Fruit fly (Drosophila melanogaster) whole organism, adult: Measurements from ENCODE around the gene CG7126.

Experiments
- CG11617 ChIP-seq: fragments of 200-800 bp; sonication (Bioruptor generic); optimal IDR thresholded peaks from 2 replicates; lab custom pipeline; 2017; ENCODE audit warnings: mild to moderate bottlenecking, missing biosample characterization, missing genetic modification reagents, missing genetic modification characterization
- CG12768 ChIP-seq: fragments of 200-800 bp; sonication (Bioruptor generic); optimal IDR thresholded peaks from 2 replicates; lab custom pipeline; 2017; ENCODE audit warnings: missing biosample characterization, missing genetic modification characterization, mild to moderate bottlenecking, moderate library complexity, missing genetic modification reagents
- CG7045 ChIP-seq: fragments of 200-800 bp; sonication (Bioruptor generic); optimal IDR thresholded peaks from 2 replicates; lab custom pipeline; 2017; ENCODE audit warnings: missing biosample characterization, mild to moderate bottlenecking, missing genetic modification characterization
- Hr96 ChIP-seq: fragments of 200-800 bp; sonication (Bioruptor generic); optimal IDR thresholded peaks from 2 replicates; lab custom pipeline; 2016; ENCODE audit warnings: missing biosample characterization, missing genetic modification characterization
- bab1 ChIP-seq: fragments of 200-800 bp; sonication (Bioruptor generic); optimal IDR thresholded peaks from 3 replicates; lab custom pipeline; 2019; ENCODE audit warnings: missing biosample characterization, mild to moderate bottlenecking, missing genetic modification characterization, moderate library complexity
- cnc ChIP-seq, 2 experiments: fragments of >200 bp; optimal IDR thresholded peaks; 2 replicates each; lab custom pipeline; 2017
- kay ChIP-seq: fragments of 200-800 bp; sonication (Bioruptor generic); peaks from one replicate; lab custom pipeline; 2016; ENCODE audit warnings: missing biosample characterization, missing genetic modification characterization, borderline replicate concordance
- ovo ChIP-seq: fragments of 200-800 bp; sonication (Bioruptor generic); optimal IDR thresholded peaks from 2 replicates; lab custom pipeline; 2016; ENCODE audit warnings: missing biosample characterization, missing genetic modification characterization
- pad ChIP-seq: fragments of 200-800 bp; sonication (Bioruptor generic); optimal IDR thresholded peaks from 3 replicates; lab custom pipeline; 2017; ENCODE audit warnings: missing biosample characterization, missing genetic modification characterization, mild to moderate bottlenecking, moderate library complexity, missing genetic modification reagents
- toe ChIP-seq: fragments of 200-800 bp; sonication (Bioruptor generic); optimal IDR thresholded peaks from 2 replicates; lab custom pipeline; 2016; ENCODE audit warnings: missing biosample characterization, missing genetic modification characterization

dm6 chr3R:18267489-18267888 lies 35.2 kb downstream of the CG7126 start, which contains the start of gene CG18599:
- TF ChIP-seq bab1 (GFP tag; lab: Kevin White, UChicago) (no peak), Hr96 (no peak), cnc (optimal IDR thresholded peaks at IDR 0.05; lab: Kevin White, UChicago) (no peak), toe (GFP tag; lab: Kevin White, UChicago) (no peak), kay (GFP tag; lab: Kevin White, UChicago) (no peak), ovo (GFP tag; lab: Kevin White, UChicago) (no peak), CG12768 (GFP tag; lab: Kevin White, UChicago) (no peak), CG11617 (GFP tag; lab: Kevin White, UChicago) (no peak), pad (GFP tag; lab: Kevin White, UChicago) (no peak), CG7045 (GFP tag; lab: Kevin White, UChicago) (no peak)
